Worm (Caenorhabditis elegans) whole organism, L4 larva: ENCODE measurements around the gene srh-147.
"Not testable (repeated sequence)": the region's sequence is repeated elsewhere in the genome, so short reads cannot be mapped to it uniquely, and the experiment has no call there.

Source experiments
- D1046.2 ChIP-seq: fragments of 200-800 bp; sonication (Bioruptor generic); IDR thresholded peaks from 2 replicates; pipeline ENCODE4 v1.3.6; 2022; ENCODE audit warnings: missing genetic modification characterization, missing compliant biosample characterization
- T20F7.1 ChIP-seq: fragments of 200-800 bp; sonication (Bioruptor generic); optimal IDR thresholded peaks from 2 replicates; lab custom pipeline; 2018; ENCODE audit warnings: mild to moderate bottlenecking, missing genetic modification characterization, missing compliant biosample characterization
- Y105C5A.15 ChIP-seq: fragments of 200-800 bp; sonication (Bioruptor generic); IDR thresholded peaks from 2 replicates; pipeline ENCODE4 v1.3.6; 2022; ENCODE audit warnings: missing genetic modification characterization, missing compliant biosample characterization
- Y48G9A.11 ChIP-seq: fragments of 200-800 bp; sonication (Bioruptor generic); IDR thresholded peaks from 2 replicates; pipeline ENCODE4 v1.3.6; 2022; ENCODE audit warnings: missing genetic modification reagents, missing genetic modification characterization, missing compliant biosample characterization
- Y5F2A.4 ChIP-seq: fragments of 200-800 bp; sonication (Bioruptor generic); optimal IDR thresholded peaks from 2 replicates; lab custom pipeline; 2018; ENCODE audit warnings: mild to moderate bottlenecking, missing genetic modification characterization, missing compliant biosample characterization
- ZK337.2 ChIP-seq: fragments of 200-800 bp; sonication (Bioruptor generic); IDR thresholded peaks from 2 replicates; pipeline ENCODE4 v1.3.6; 2022; ENCODE audit warnings: missing genetic modification reagents, missing genetic modification characterization, missing compliant biosample characterization
- ZK546.5 ChIP-seq, 2 experiments: sonication (generic microtip); optimal IDR thresholded peaks; 2 replicates each; lab custom pipeline; 2017; ENCODE audit warnings: missing biosample characterization in 2 of 2, missing genetic modification characterization in 2 of 2
- aly-2 ChIP-seq: sonication (generic microtip); optimal IDR thresholded peaks from 2 replicates; lab custom pipeline; 2018; ENCODE audit warnings: missing biosample characterization, missing genetic modification characterization
- ama-1 ChIP-seq: fragments of 150-350 bp; optimal IDR thresholded peaks from 2 replicates; lab custom pipeline; 2014; ENCODE audit warnings: inconsistent platforms, mixed read lengths
- attf-4 ChIP-seq: sonication (generic microtip); optimal IDR thresholded peaks from 3 replicates; lab custom pipeline; 2017; ENCODE audit warnings: missing biosample characterization, missing genetic modification characterization
- ceh-20 ChIP-seq: fragments of 200-800 bp; sonication (Bioruptor generic); IDR thresholded peaks from 2 replicates; pipeline ENCODE4 v1.3.6; 2022; ENCODE audit warnings: missing genetic modification reagents, missing genetic modification characterization, missing compliant biosample characterization
- daf-19 ChIP-seq: fragments of 200-800 bp; sonication (Bioruptor generic); conservative IDR thresholded peaks from 2 replicates; pipeline ENCODE4 v1.3.6; 2022; ENCODE audit warnings: missing genetic modification characterization, missing compliant biosample characterization
- daf-8 ChIP-seq: fragments of 200-800 bp; sonication (Bioruptor generic); IDR thresholded peaks from 2 replicates; pipeline ENCODE4 v1.3.6; 2022; ENCODE audit warnings: missing genetic modification characterization, missing compliant biosample characterization
- dmd-6 ChIP-seq: fragments of 200-800 bp; sonication (Bioruptor generic); IDR thresholded peaks from 2 replicates; pipeline ENCODE4 v1.3.6; 2022; ENCODE audit warnings: missing genetic modification reagents, missing genetic modification characterization, missing compliant biosample characterization
- dpl-1 ChIP-seq: fragments of 150-350 bp; optimal IDR thresholded peaks from 2 replicates; lab custom pipeline; 2014; ENCODE audit warnings: missing biosample characterization, missing genetic modification reagents, missing genetic modification characterization
- egl-43 ChIP-seq: fragments of 200-800 bp; sonication (Bioruptor generic); IDR thresholded peaks from 2 replicates; pipeline ENCODE4 v1.3.6; 2022; ENCODE audit warnings: missing genetic modification reagents, missing genetic modification characterization, missing compliant biosample characterization
- gei-8 ChIP-seq: fragments of 200-800 bp; sonication (Bioruptor generic); optimal IDR thresholded peaks from 2 replicates; lab custom pipeline; 2018; ENCODE audit warnings: mild to moderate bottlenecking, missing genetic modification characterization, missing compliant biosample characterization
- hlh-30 ChIP-seq: sonication (generic microtip); optimal IDR thresholded peaks from 2 replicates; lab custom pipeline; 2017; ENCODE audit warnings: antibody characterized with exemption, mild to moderate bottlenecking, missing genetic modification characterization, missing compliant biosample characterization; ENCODE audit not compliant: insufficient read depth
- hmg-1.1 ChIP-seq: fragments of 200-800 bp; sonication (Bioruptor generic); IDR thresholded peaks from 2 replicates; pipeline ENCODE4 v1.3.6; 2022; ENCODE audit warnings: missing genetic modification reagents, missing genetic modification characterization, missing compliant biosample characterization
- jun-1 ChIP-seq: fragments of 150-350 bp; optimal IDR thresholded peaks from 2 replicates; lab custom pipeline; 2014; ENCODE audit warnings: missing biosample characterization, missing genetic modification reagents, missing genetic modification characterization
- lin-1 ChIP-seq: fragments of 200-800 bp; sonication (Bioruptor generic); IDR thresholded peaks from 2 replicates; pipeline ENCODE4 v1.3.6; 2022; ENCODE audit warnings: missing genetic modification reagents, missing genetic modification characterization, missing compliant biosample characterization
- lin-15B ChIP-seq: fragments of 150-350 bp; sonication (generic microtip); optimal IDR thresholded peaks from 3 replicates; lab custom pipeline; 2014; ENCODE audit warnings: missing biosample characterization, missing genetic modification characterization
- lin-29 ChIP-seq: fragments of 200-800 bp; sonication (Bioruptor generic); IDR thresholded peaks from 2 replicates; pipeline ENCODE4 v1.3.6; 2022; ENCODE audit warnings: missing genetic modification reagents, missing genetic modification characterization, missing compliant biosample characterization
- lin-38 ChIP-seq: fragments of 200-800 bp; sonication (Bioruptor generic); IDR thresholded peaks from 2 replicates; pipeline ENCODE4 v1.3.6; 2022; ENCODE audit warnings: missing genetic modification reagents, missing genetic modification characterization, missing compliant biosample characterization
- lin-39 ChIP-seq: fragments of 150-350 bp; optimal IDR thresholded peaks from 2 replicates; lab custom pipeline; 2014; ENCODE audit warnings: missing biosample characterization, missing genetic modification reagents, missing genetic modification characterization
- mdl-1 ChIP-seq, 2 experiments: fragments of 150-350 bp in 1 of 2; sonication (generic microtip) in 1 of 2; optimal IDR thresholded peaks; 2 replicates each; lab custom pipeline; 2014 to 2017; ENCODE audit warnings: missing biosample characterization in 2 of 2, missing genetic modification characterization in 2 of 2
- mes-2 ChIP-seq: sonication (generic microtip); optimal IDR thresholded peaks from 2 replicates; lab custom pipeline; 2016; ENCODE audit warnings: missing genotype, mild to moderate bottlenecking, missing genetic modification characterization, missing compliant biosample characterization; ENCODE audit not compliant: poor library complexity, severe bottlenecking
- mxl-3 ChIP-seq: fragments of 200-800 bp; sonication (Bioruptor generic); optimal IDR thresholded peaks from 2 replicates; lab custom pipeline; 2018; ENCODE audit warnings: mild to moderate bottlenecking, missing genetic modification characterization, missing compliant biosample characterization
- nhr-102 ChIP-seq: sonication (generic microtip); optimal IDR thresholded peaks from 2 replicates; lab custom pipeline; 2016; ENCODE audit warnings: mild to moderate bottlenecking, missing genetic modification characterization, moderate library complexity, missing compliant biosample characterization
- nhr-111 ChIP-seq: fragments of 200-800 bp; sonication (Bioruptor generic); optimal IDR thresholded peaks from 2 replicates; lab custom pipeline; 2018; ENCODE audit warnings: mild to moderate bottlenecking, missing genetic modification characterization, missing compliant biosample characterization
- nhr-237 ChIP-seq: sonication (generic microtip); optimal IDR thresholded peaks from 2 replicates; lab custom pipeline; 2017; ENCODE audit warnings: missing biosample characterization, missing genetic modification characterization
- nhr-77 ChIP-seq: fragments of 150-350 bp; optimal IDR thresholded peaks from 2 replicates; lab custom pipeline; 2014; ENCODE audit warnings: missing biosample characterization, missing genetic modification characterization
- pha-4 ChIP-seq, 2 experiments: fragments of 150-350 bp in 1 of 2; fragments of 200-800 bp in 1 of 2; sonication (Bioruptor generic) in 1 of 2; IDR thresholded peaks in 1 of 2; optimal IDR thresholded peaks in 1 of 2; 2 replicates each; pipeline versions ENCODE4 v1.3.6 to Lab custom; 2014 to 2022; ENCODE audit warnings: missing genetic modification characterization in 2 of 2, missing genetic modification reagents in 2 of 2, missing biosample characterization in 1 of 2, missing compliant biosample characterization in 1 of 2
- pqm-1 ChIP-seq: sonication (generic microtip); optimal IDR thresholded peaks from 2 replicates; lab custom pipeline; 2017; ENCODE audit warnings: missing biosample characterization, missing genetic modification characterization
- sdz-12 ChIP-seq: fragments of 200-800 bp; sonication (Bioruptor generic); optimal IDR thresholded peaks from 2 replicates; lab custom pipeline; 2018; ENCODE audit warnings: mild to moderate bottlenecking, missing genetic modification characterization, missing compliant biosample characterization
- snpc-1.2 ChIP-seq: fragments of 200-800 bp; sonication (Bioruptor generic); IDR thresholded peaks from 2 replicates; pipeline ENCODE4 v1.3.6; 2022; ENCODE audit warnings: missing genetic modification reagents, missing genetic modification characterization, missing compliant biosample characterization
- snpc-4 ChIP-seq: fragments of 150-350 bp; optimal IDR thresholded peaks from 2 replicates; lab custom pipeline; 2014; ENCODE audit warnings: missing biosample characterization, missing genetic modification characterization
- spr-1 ChIP-seq: sonication (generic microtip); optimal IDR thresholded peaks from 2 replicates; lab custom pipeline; 2016; ENCODE audit warnings: mild to moderate bottlenecking, missing genetic modification characterization, missing compliant biosample characterization
- tag-97 ChIP-seq: fragments of 200-800 bp; sonication (Bioruptor generic); IDR thresholded peaks from 2 replicates; pipeline ENCODE4 v1.3.6; 2022; ENCODE audit warnings: missing genetic modification characterization, missing compliant biosample characterization
- unc-39 ChIP-seq: sonication (generic microtip); optimal IDR thresholded peaks from 2 replicates; lab custom pipeline; 2017; ENCODE audit warnings: missing biosample characterization, missing genetic modification characterization
- unc-62 ChIP-seq, 3 experiments: fragments of 150-350 bp in 1 of 3; sonication (generic microtip); optimal IDR thresholded peaks in 2 of 3; peaks in 1 of 3; 1 replicate in 1 of 3; 2 replicates in 2 of 3; lab custom pipeline; 2014 to 2017; ENCODE audit warnings: missing biosample characterization in 3 of 3, missing genetic modification characterization in 3 of 3, missing genetic modification reagents in 3 of 3, missing genotype in 1 of 3
- vab-7 ChIP-seq: fragments of 200-800 bp; sonication (Bioruptor generic); IDR thresholded peaks from 2 replicates; pipeline ENCODE4 v1.3.6; 2022; ENCODE audit warnings: missing genetic modification reagents, missing genetic modification characterization, missing compliant biosample characterization
- zfp-2 ChIP-seq: sonication (generic microtip); optimal IDR thresholded peaks from 2 replicates; lab custom pipeline; 2016; ENCODE audit warnings: mild to moderate bottlenecking, missing genetic modification characterization, missing compliant biosample characterization
- ztf-7 ChIP-seq: fragments of 150-350 bp; optimal IDR thresholded peaks from 2 replicates; lab custom pipeline; 2014; ENCODE audit warnings: missing biosample characterization, missing genetic modification characterization

Gene srh-147

ce11 chrV:15815962-15816432 lies 34.1 kb downstream of the srh-147 start, which contains the start of the genes fbxa-69 and F54B8.4 (continued):
- TF ChIP-seq tag-97 (no peak), daf-19 (GFP tag; lab: Robert Waterston, UW) (no peak), gei-8 (GFP tag; lab: Kevin White, UChicago) (no peak), nhr-111 (no peak), snpc-1.2 (GFP tag; lab: Robert Waterston, UW) (no peak), unc-62 (GFP tag; optimal IDR thresholded peaks at IDR 0.05 in 1 of 2; lab: Kevin White, UChicago) (no peak), unc-62 (tag; optimal IDR thresholded peaks at IDR 0.05; lab: Kevin White, UChicago) (no peak), snpc-4 (no peak), spr-1 (tag; lab: Kevin White, UChicago) (no peak), hmg-1.1 (no peak), daf-8 (GFP tag; lab: Robert Waterston, UW) (no peak), Y105C5A.15 (GFP tag; lab: Robert Waterston, UW) (no peak), nhr-237 (tag; lab: Kevin White, UChicago) (no peak), unc-39 (no peak), sdz-12 (GFP tag; lab: Kevin White, UChicago) (no peak), lin-38 (GFP tag; lab: Robert Waterston, UW) (no peak), attf-4 (tag; lab: Kevin White, UChicago) (no peak), mes-2 (tag; lab: Kevin White, UChicago) (no peak), Y5F2A.4 (GFP tag; lab: Kevin White, UChicago) (no peak), vab-7 (GFP tag; lab: Robert Waterston, UW) (no peak), ztf-7 (tag; lab: Kevin White, UChicago) (no peak), lin-29 (GFP tag; lab: Robert Waterston, UW) (no peak), mxl-3 (peak; percentile 31), hlh-30 (tag; lab: Kevin White, UChicago) (peak; percentile 24), T20F7.1 (GFP tag; lab: Kevin White, UChicago) (no peak), dmd-6 (GFP tag; lab: Robert Waterston, UW) (peak; percentile 12; the same call in 1 of the 2 replicates)

ce11 chrV:15811982-15812381 lies 38.1 kb downstream of the srh-147 start, which contains the start of gene nhr-282:
Gene nhr-282 (plus strand): TSS chrV:15812282.
- TF ChIP-seq lin-1 (GFP tag; lab: Robert Waterston, UW); pha-4 (GFP tag; IDR thresholded peaks at IDR 0.05; lab: Robert Waterston, UW); pha-4 (tag; optimal IDR thresholded peaks at IDR 0.05; lab: Kevin White, UChicago); ceh-20 (GFP tag; lab: Robert Waterston, UW): not testable (repeated sequence)

ce11 chrV:15810446-15810845 lies 39.7 kb downstream of the srh-147 start, which contains the start of gene F54B8.1:
Gene F54B8.1 (plus strand): TSS chrV:15810746.
- no peak for TF ChIP-seq ZK546.5 (tag; optimal IDR thresholded peaks at IDR 0.05; lab: Kevin White, UChicago)
- TF ChIP-seq dpl-1, result no peak
- no peak for TF ChIP-seq T20F7.1 (GFP tag; lab: Kevin White, UChicago)
- no peak for TF ChIP-seq unc-39
- TF ChIP-seq jun-1, result no peak
- TF ChIP-seq mxl-3, result no peak
- TF ChIP-seq ama-1 (lab: Kevin White, UChicago), result no peak
- TF ChIP-seq nhr-77 (tag; lab: Kevin White, UChicago), result no peak
- TF ChIP-seq pqm-1, result no peak
- TF ChIP-seq mdl-1 (tag; optimal IDR thresholded peaks at IDR 0.05; lab: Kevin White, UChicago), result no peak
- TF ChIP-seq hlh-30 (tag; lab: Kevin White, UChicago), result no peak

ce11 chrV:15809543-15809942 lies 40.6 kb downstream of the srh-147 start, which contains the start of gene srsx-36:
Gene srsx-36 (minus strand): TSS chrV:15809643.
- TF ChIP-seq unc-62 (GFP tag; optimal IDR thresholded peaks at IDR 0.05 in 1 of 2; lab: Kevin White, UChicago) (no peak), unc-62 (tag; optimal IDR thresholded peaks at IDR 0.05; lab: Kevin White, UChicago) (no peak), ZK337.2 (GFP tag; lab: Robert Waterston, UW) (no peak), lin-15B (tag; lab: Kevin White, UChicago) (no peak), lin-39 (no peak), egl-43 (GFP tag; lab: Robert Waterston, UW) (no peak), mes-2 (tag; lab: Kevin White, UChicago) (no peak), zfp-2 (tag; lab: Kevin White, UChicago) (no peak), nhr-102 (tag; lab: Kevin White, UChicago) (no peak), Y48G9A.11 (no peak), D1046.2 (GFP tag; lab: Robert Waterston, UW) (no peak), jun-1 (no peak), pha-4 (GFP tag; IDR thresholded peaks at IDR 0.05; lab: Robert Waterston, UW) (no peak), pha-4 (tag; optimal IDR thresholded peaks at IDR 0.05; lab: Kevin White, UChicago) (no peak), nhr-111 (no peak), hmg-1.1 (no peak), Y5F2A.4 (GFP tag; lab: Kevin White, UChicago) (no peak), aly-2 (tag; lab: Kevin White, UChicago) (no peak)
